Fruit fly (Drosophila melanogaster) whole organism, pupa: ENCODE data around the gene CG31524.

ENCODE experiments used
- CG10348 ChIP-seq: fragments of 200-800 bp; sonication (Bioruptor generic); IDR thresholded peaks from 2 replicates; pipeline ENCODE4 v1.3.6; 2022; ENCODE audit warnings: missing biosample characterization, missing genetic modification characterization
- CG32121 ChIP-seq: fragments of 200-800 bp; sonication (Bioruptor generic); IDR thresholded peaks from 2 replicates; pipeline ENCODE4 v1.3.6; 2022; ENCODE audit warnings: missing biosample characterization, missing genetic modification characterization
- CG9948 ChIP-seq: fragments of 200-800 bp; sonication (Bioruptor generic); optimal IDR thresholded peaks from 2 replicates; lab custom pipeline; 2018; ENCODE audit warnings: missing biosample characterization, mild to moderate bottlenecking, missing genetic modification characterization, moderate library complexity
- D1 ChIP-seq: fragments of 200-800 bp; sonication (Bioruptor generic); optimal IDR thresholded peaks from 2 replicates; lab custom pipeline; 2018; ENCODE audit warnings: missing biosample characterization, mild to moderate bottlenecking, missing genetic modification characterization, moderate library complexity

- TF ChIP-seq CG9948 (tag; lab: Kevin White, UChicago) (no peak), CG32121 (GFP tag; lab: Robert Waterston, UW) (no peak), CG10348 (GFP tag; lab: Robert Waterston, UW) (no peak), D1 (tag; lab: Kevin White, UChicago) (no peak)
Observed at dm6 chr3R:30500226-30500625, 13.9 kb downstream of the CG31524 start, which contains the start of gene PH4alphaNE1.
